Fruit fly (Drosophila melanogaster): ENCODE results near the gene CG7992.
A peak's percentile ranks its signal among the peaks of the same experiment; 100 is the strongest.

The CG7992 gene

dm6 chrX:19247200-19248052 lies at the start of gene CG7992:
Gene CG7992, minus strand, starts transcription at chrX:19247250.
- no peak for TF ChIP-seq CG17801 (GFP tag; optimal IDR thresholded peaks at IDR 0.05; ENCODE audit: partially characterized antibody)

- TF ChIP-seq CG17801 (GFP tag; optimal IDR thresholded peaks at IDR 0.05; ENCODE audit: partially characterized antibody), result no peak
Measured at dm6 chrX:19295831-19296423, 48.9 kb upstream of the CG7992 start.

dm6 chrX:19294953-19295352 lies 47.9 kb upstream of the CG7992 start:
- no peak for TF ChIP-seq CG17801 (GFP tag; optimal IDR thresholded peaks at IDR 0.05; ENCODE audit: partially characterized antibody)

- no peak for TF ChIP-seq CG17801 (GFP tag; optimal IDR thresholded peaks at IDR 0.05; ENCODE audit: partially characterized antibody)
Measured at dm6 chrX:19294030-19294429, 47.0 kb upstream of the CG7992 start.

dm6 chrX:19293320-19293719 lies 46.3 kb upstream of the CG7992 start:
- no peak for TF ChIP-seq CG17801 (GFP tag; optimal IDR thresholded peaks at IDR 0.05; ENCODE audit: partially characterized antibody)

- no peak for TF ChIP-seq CG17801 (GFP tag; optimal IDR thresholded peaks at IDR 0.05; ENCODE audit: partially characterized antibody)
Measured at dm6 chrX:19291780-19292605, 44.9 kb upstream of the CG7992 start.

dm6 chrX:19289318-19289970 lies 42.4 kb upstream of the CG7992 start:
- peak; percentile 90 for TF ChIP-seq CG17801 (GFP tag; optimal IDR thresholded peaks at IDR 0.05; ENCODE audit: partially characterized antibody)

- no peak for TF ChIP-seq CG17801 (GFP tag; optimal IDR thresholded peaks at IDR 0.05; ENCODE audit: partially characterized antibody)
Measured at dm6 chrX:19287784-19288183, 40.7 kb upstream of the CG7992 start.

- no peak for TF ChIP-seq CG17801 (GFP tag; optimal IDR thresholded peaks at IDR 0.05; ENCODE audit: partially characterized antibody)
Measured at dm6 chrX:19286235-19286634, 39.2 kb upstream of the CG7992 start.

- TF ChIP-seq CG17801 (GFP tag; optimal IDR thresholded peaks at IDR 0.05; ENCODE audit: partially characterized antibody), result no peak
Measured at dm6 chrX:19285441-19285840, 38.4 kb upstream of the CG7992 start.

dm6 chrX:19281271-19281670 lies 34.2 kb upstream of the CG7992 start:
- TF ChIP-seq CG17801 (GFP tag; optimal IDR thresholded peaks at IDR 0.05; ENCODE audit: partially characterized antibody), result no peak

dm6 chrX:19280685-19281084 lies 33.6 kb upstream of the CG7992 start:
- no peak for TF ChIP-seq CG17801 (GFP tag; optimal IDR thresholded peaks at IDR 0.05; ENCODE audit: partially characterized antibody)

- TF ChIP-seq CG17801 (GFP tag; optimal IDR thresholded peaks at IDR 0.05; ENCODE audit: partially characterized antibody), result no peak
Measured at dm6 chrX:19280249-19280648, 33.2 kb upstream of the CG7992 start, which contains the start of gene CG8028. Gene CG8028, minus strand, starts transcription at chrX:19280349.

- TF ChIP-seq CG17801 (GFP tag; optimal IDR thresholded peaks at IDR 0.05; ENCODE audit: partially characterized antibody), result no peak
Measured at dm6 chrX:19278395-19278794, 31.3 kb upstream of the CG7992 start.
